Worm (Caenorhabditis elegans) whole organism, late embryonic: ENCODE data around the gene ttc-36.
"Not testable (repeated sequence)": the region's sequence is repeated elsewhere in the genome, so short reads cannot be mapped to it uniquely, and the experiment has no call there.

ENCODE experiments used
- C08G9.2 ChIP-seq: sonication (generic microtip); optimal IDR thresholded peaks from 2 replicates; lab custom pipeline; 2016; ENCODE audit warnings: mild to moderate bottlenecking, missing genetic modification characterization, moderate library complexity, missing compliant biosample characterization
- F13H6.1 ChIP-seq: sonication (generic microtip); optimal IDR thresholded peaks from 2 replicates; lab custom pipeline; 2016; ENCODE audit warnings: missing genetic modification characterization, missing compliant biosample characterization
- ahr-1 ChIP-seq: sonication (generic microtip); optimal IDR thresholded peaks from 2 replicates; lab custom pipeline; 2016; ENCODE audit warnings: missing genetic modification characterization, missing compliant biosample characterization
- ceh-14 ChIP-seq: sonication (generic microtip); optimal IDR thresholded peaks from 2 replicates; lab custom pipeline; 2016; ENCODE audit warnings: missing genotype, missing genetic modification characterization, missing compliant biosample characterization
- ceh-18 ChIP-seq: sonication (generic microtip); optimal IDR thresholded peaks from 2 replicates; lab custom pipeline; 2016; ENCODE audit warnings: missing genetic modification characterization, missing compliant biosample characterization
- ceh-2 ChIP-seq: sonication (generic microtip); optimal IDR thresholded peaks from 2 replicates; lab custom pipeline; 2016; ENCODE audit warnings: missing genotype, missing genetic modification characterization, missing compliant biosample characterization
- ceh-30 ChIP-seq: fragments of 150-350 bp; optimal IDR thresholded peaks from 2 replicates; lab custom pipeline; 2014; ENCODE audit warnings: missing biosample characterization, missing genetic modification characterization
- ceh-31 ChIP-seq: sonication (generic microtip); optimal IDR thresholded peaks from 2 replicates; lab custom pipeline; 2016; ENCODE audit warnings: missing genetic modification characterization, missing compliant biosample characterization
- ceh-34 ChIP-seq: sonication (generic microtip); optimal IDR thresholded peaks from 2 replicates; lab custom pipeline; 2016; ENCODE audit warnings: mild to moderate bottlenecking, missing genetic modification characterization, missing compliant biosample characterization
- ceh-45 ChIP-seq: fragments of 200-800 bp; sonication (Bioruptor generic); IDR thresholded peaks from 2 replicates; pipeline ENCODE4 v1.3.6; 2022; ENCODE audit warnings: missing genetic modification reagents, missing genetic modification characterization, missing compliant biosample characterization
- dve-1 ChIP-seq: sonication (generic microtip); optimal IDR thresholded peaks from 2 replicates; lab custom pipeline; 2017; ENCODE audit warnings: antibody characterized with exemption, mild to moderate bottlenecking, missing genetic modification characterization, missing compliant biosample characterization
- elt-2 ChIP-seq: sonication (generic microtip); optimal IDR thresholded peaks from 2 replicates; lab custom pipeline; 2016; ENCODE audit warnings: missing genetic modification reagents, missing genetic modification characterization, missing compliant biosample characterization
- ets-4 ChIP-seq: sonication (generic microtip); optimal IDR thresholded peaks from 2 replicates; lab custom pipeline; 2016; ENCODE audit warnings: missing genetic modification characterization, missing compliant biosample characterization
- fax-1 ChIP-seq: sonication (generic microtip); optimal IDR thresholded peaks from 2 replicates; lab custom pipeline; 2016; ENCODE audit warnings: missing genotype, missing genetic modification characterization, missing compliant biosample characterization
- hlh-15 ChIP-seq: sonication (generic microtip); optimal IDR thresholded peaks from 2 replicates; lab custom pipeline; 2016; ENCODE audit warnings: missing genetic modification characterization, missing compliant biosample characterization
- hlh-30 ChIP-seq: sonication (generic microtip); optimal IDR thresholded peaks from 2 replicates; lab custom pipeline; 2017; ENCODE audit warnings: antibody characterized with exemption, missing genetic modification characterization, missing compliant biosample characterization; ENCODE audit not compliant: insufficient read depth
- hlh-6 ChIP-seq: sonication (generic microtip); optimal IDR thresholded peaks from 2 replicates; lab custom pipeline; 2016; ENCODE audit warnings: missing genotype, missing genetic modification characterization, missing compliant biosample characterization
- hlh-8 ChIP-seq: sonication (generic microtip); optimal IDR thresholded peaks from 2 replicates; lab custom pipeline; 2016; ENCODE audit warnings: missing genotype, missing genetic modification characterization, missing compliant biosample characterization
- lim-6 ChIP-seq: sonication (generic microtip); optimal IDR thresholded peaks from 2 replicates; lab custom pipeline; 2016; ENCODE audit warnings: missing genetic modification characterization, missing compliant biosample characterization
- nfya-1 ChIP-seq: sonication (generic microtip); optimal IDR thresholded peaks from 2 replicates; lab custom pipeline; 2017; ENCODE audit warnings: missing genetic modification characterization, mild to moderate bottlenecking, missing compliant biosample characterization, antibody characterized with exemption, moderate library complexity
- npax-4 ChIP-seq: sonication (generic microtip); optimal IDR thresholded peaks from 2 replicates; lab custom pipeline; 2016; ENCODE audit warnings: missing genetic modification characterization, missing compliant biosample characterization
- pat-9 ChIP-seq: fragments of 200-800 bp; sonication (Bioruptor generic); optimal IDR thresholded peaks from 2 replicates; lab custom pipeline; 2018; ENCODE audit warnings: mild to moderate bottlenecking, missing genetic modification characterization, moderate library complexity, missing compliant biosample characterization
- pqm-1 ChIP-seq: sonication (generic microtip); optimal IDR thresholded peaks from 2 replicates; lab custom pipeline; 2016; ENCODE audit warnings: missing genetic modification characterization, missing compliant biosample characterization
- ref-2 ChIP-seq: sonication (generic microtip); optimal IDR thresholded peaks from 2 replicates; lab custom pipeline; 2016; ENCODE audit warnings: missing genetic modification characterization, missing compliant biosample characterization
- rnt-1 ChIP-seq: sonication (generic microtip); optimal IDR thresholded peaks from 2 replicates; lab custom pipeline; 2016; ENCODE audit warnings: missing genetic modification characterization, missing compliant biosample characterization
- sox-2 ChIP-seq: fragments of 200-800 bp; sonication (Bioruptor generic); IDR thresholded peaks from 2 replicates; pipeline ENCODE4 v1.3.6; 2022; ENCODE audit warnings: missing genetic modification reagents, missing genetic modification characterization, missing compliant biosample characterization
- tbx-2 ChIP-seq: sonication (generic microtip); optimal IDR thresholded peaks from 2 replicates; lab custom pipeline; 2016; ENCODE audit warnings: missing genetic modification characterization, missing compliant biosample characterization
- tbx-7 ChIP-seq: sonication (generic microtip); optimal IDR thresholded peaks from 2 replicates; lab custom pipeline; 2016; ENCODE audit warnings: missing genotype, missing genetic modification characterization, missing compliant biosample characterization
- ttx-3 ChIP-seq: sonication (generic microtip); optimal IDR thresholded peaks from 2 replicates; lab custom pipeline; 2016; ENCODE audit warnings: missing genetic modification reagents, missing genetic modification characterization, missing compliant biosample characterization
- unc-3 ChIP-seq, 2 experiments: fragments of 200-800 bp in 1 of 2; sonication (Bioruptor generic) in 1 of 2; sonication (generic microtip) in 1 of 2; conservative IDR thresholded peaks in 1 of 2; optimal IDR thresholded peaks in 1 of 2; 2 replicates each; pipeline versions ENCODE4 v1.3.6 to Lab custom; 2016 to 2022; ENCODE audit warnings: missing compliant biosample characterization in 2 of 2, missing genetic modification characterization in 2 of 2, missing genetic modification reagents in 1 of 2
- unc-55 ChIP-seq: sonication (generic microtip); optimal IDR thresholded peaks from 2 replicates; lab custom pipeline; 2017; ENCODE audit warnings: missing biosample characterization, missing genetic modification reagents, missing genetic modification characterization
- unc-86 ChIP-seq: sonication (generic microtip); optimal IDR thresholded peaks from 2 replicates; lab custom pipeline; 2016; ENCODE audit warnings: missing genetic modification characterization, missing compliant biosample characterization
- zip-5 ChIP-seq: sonication (generic microtip); optimal IDR thresholded peaks from 2 replicates; lab custom pipeline; 2016; ENCODE audit warnings: missing genetic modification characterization, missing compliant biosample characterization
- ztf-16 ChIP-seq: sonication (generic microtip); optimal IDR thresholded peaks from 2 replicates; lab custom pipeline; 2017; ENCODE audit warnings: missing genetic modification characterization, missing compliant biosample characterization

ttc-36 gene

ce11 chrII:10033163-10033871 lies 3.3 kb downstream of the ttc-36 start, which contains the start of gene mtcu-2:
mtcu-2 (minus strand) TSS chrII:10033213.
- peak; percentile 54 for TF ChIP-seq ceh-34 (tag; lab: Kevin White, UChicago)
- peak; percentile 49 for TF ChIP-seq lim-6 (tag; lab: Kevin White, UChicago)
- TF ChIP-seq sox-2 (GFP tag; lab: Robert Waterston, UW) = peak; percentile 73
- TF ChIP-seq zip-5 (tag; lab: Kevin White, UChicago) = peak; percentile 10
- TF ChIP-seq tbx-7 (tag; lab: Kevin White, UChicago) = peak; percentile 16
- TF ChIP-seq ceh-18 (tag; lab: Kevin White, UChicago) = peak; percentile 45
- TF ChIP-seq ets-4 (tag; lab: Kevin White, UChicago) = peak; percentile 74
- peak; percentile 66 for TF ChIP-seq C08G9.2 (tag; lab: Kevin White, UChicago)
- peak; percentile 36 for TF ChIP-seq elt-2 (tag; lab: Kevin White, UChicago)
- TF ChIP-seq rnt-1 (tag; lab: Kevin White, UChicago) = peak; percentile 56
- peak; percentile 47 for TF ChIP-seq ref-2 (tag; lab: Kevin White, UChicago)
- TF ChIP-seq ceh-31 = peak; percentile 85
- TF ChIP-seq ttx-3 (tag; lab: Kevin White, UChicago) = peak; percentile 0
- TF ChIP-seq pqm-1 (tag; lab: Kevin White, UChicago) = peak; percentile 5
- TF ChIP-seq F13H6.1 (tag; lab: Kevin White, UChicago) = peak; percentile 32
- peak; percentile 53 for TF ChIP-seq ceh-2 (tag; lab: Kevin White, UChicago)
- peak; percentile 19 for TF ChIP-seq ahr-1 (tag; lab: Kevin White, UChicago)
- peak; percentile 83 for TF ChIP-seq unc-3 (GFP tag; conservative IDR thresholded peaks at IDR 0.05; lab: Robert Waterston, UW)
- not testable (repeated sequence) for TF ChIP-seq unc-3 (tag; optimal IDR thresholded peaks at IDR 0.05; lab: Kevin White, UChicago)
- TF ChIP-seq fax-1 (tag; lab: Kevin White, UChicago) = peak; percentile 23
- TF ChIP-seq ceh-14 (tag; lab: Kevin White, UChicago) = peak; percentile 60
- peak; percentile 76 for TF ChIP-seq nfya-1 (tag; lab: Kevin White, UChicago)
- TF ChIP-seq ceh-45 (GFP tag; lab: Robert Waterston, UW) = peak; percentile 95
- peak; percentile 10 for TF ChIP-seq hlh-30 (tag; lab: Kevin White, UChicago)
- peak; percentile 75 for TF ChIP-seq tbx-2
- TF ChIP-seq unc-86 = peak; percentile 2
- TF ChIP-seq dve-1 = peak; percentile 33

ce11 chrII:10034769-10035168 lies 4.8 kb downstream of the ttc-36 start:
- TF ChIP-seq ceh-45 (GFP tag; lab: Robert Waterston, UW) = peak; percentile 78; the same call in 1 of the 2 replicates

- TF ChIP-seq npax-4 (tag; lab: Kevin White, UChicago) (no peak), ceh-30 (no peak), hlh-15 (tag; lab: Kevin White, UChicago) (no peak), unc-55 (GFP tag; lab: Kevin White, UChicago) (no peak), ets-4 (tag; lab: Kevin White, UChicago) (no peak)
Measured at ce11 chrII:10035425-10035824, 5.4 kb downstream of the ttc-36 start.

ce11 chrII:10039799-10040198 lies 9.8 kb downstream of the ttc-36 start, which contains the start of gene let-268:
let-268 (minus strand) TSS chrII:10039980.
- TF ChIP-seq sox-2 (GFP tag; lab: Robert Waterston, UW) (no peak), hlh-6 (tag; lab: Kevin White, UChicago) (no peak), rnt-1 (tag; lab: Kevin White, UChicago) (no peak), ceh-34 (tag; lab: Kevin White, UChicago) (no peak), hlh-8 (tag; lab: Kevin White, UChicago) (peak; percentile 78), pat-9 (tag; lab: Kevin White, UChicago) (no peak), ceh-30 (no peak), ztf-16 (tag; lab: Kevin White, UChicago) (no peak), unc-86 (no peak), unc-55 (GFP tag; lab: Kevin White, UChicago) (peak; percentile 21), fax-1 (tag; lab: Kevin White, UChicago) (no peak)
